Worm (Caenorhabditis elegans) whole organism, young adult: ENCODE results near the gene ZK177.12.
A peak's percentile ranks its signal among the peaks of the same experiment; 100 is the strongest.
"Not testable (repeated sequence)": the region's sequence is repeated elsewhere in the genome, so short reads cannot be mapped to it uniquely, and the experiment has no call there.

Experiments
- B0336.3 ChIP-seq: fragments of 200-800 bp; sonication (Bioruptor generic); IDR thresholded peaks from 2 replicates; pipeline ENCODE4 v1.3.6; 2022; ENCODE audit warnings: missing genetic modification characterization, missing compliant biosample characterization
- F22D6.2 ChIP-seq: sonication (generic microtip); optimal IDR thresholded peaks from 2 replicates; lab custom pipeline; 2016; ENCODE audit warnings: mild to moderate bottlenecking, missing genetic modification characterization, missing compliant biosample characterization
- F33H1.4 ChIP-seq: fragments of 200-800 bp; sonication (Bioruptor generic); IDR thresholded peaks from 2 replicates; pipeline ENCODE4 v1.3.6; 2022; ENCODE audit warnings: missing genetic modification reagents, missing genetic modification characterization, missing compliant biosample characterization
- F49E8.2 ChIP-seq: sonication (generic microtip); optimal IDR thresholded peaks from 3 replicates; lab custom pipeline; 2017; ENCODE audit warnings: missing genetic modification characterization, mild to moderate bottlenecking, missing compliant biosample characterization, antibody characterized with exemption, moderate library complexity; ENCODE audit not compliant: insufficient read depth
- F52B5.7 ChIP-seq: sonication (generic microtip); optimal IDR thresholded peaks from 2 replicates; lab custom pipeline; 2016; ENCODE audit warnings: mild to moderate bottlenecking, missing genetic modification characterization, missing compliant biosample characterization
- F55B11.4 ChIP-seq: sonication (generic microtip); optimal IDR thresholded peaks from 2 replicates; lab custom pipeline; 2016; ENCODE audit warnings: missing compliant biosample characterization, missing genetic modification characterization, borderline replicate concordance; ENCODE audit not compliant: insufficient read depth
- F57A8.1 ChIP-seq: fragments of 200-800 bp; sonication (Bioruptor generic); optimal IDR thresholded peaks from 2 replicates; lab custom pipeline; 2018; ENCODE audit warnings: mild to moderate bottlenecking, missing genetic modification characterization, moderate library complexity, missing compliant biosample characterization
- K12H6.12 ChIP-seq: fragments of 200-800 bp; sonication (Bioruptor generic); optimal IDR thresholded peaks from 2 replicates; lab custom pipeline; 2018; ENCODE audit warnings: mild to moderate bottlenecking, missing genetic modification characterization, missing compliant biosample characterization
- Y67H2A.10 ChIP-seq: fragments of 200-800 bp; sonication (Bioruptor generic); conservative IDR thresholded peaks from 2 replicates; pipeline ENCODE4 v1.3.6; 2022; ENCODE audit warnings: missing genetic modification reagents, missing genetic modification characterization, missing compliant biosample characterization
- Y79H2A.3 ChIP-seq: fragments of 200-800 bp; sonication (Bioruptor generic); conservative IDR thresholded peaks from 2 replicates; pipeline ENCODE4 v1.3.6; 2022; ENCODE audit warnings: missing genetic modification reagents, missing genetic modification characterization, missing compliant biosample characterization
- athp-1 ChIP-seq: sonication (generic microtip); optimal IDR thresholded peaks from 2 replicates; lab custom pipeline; 2017; ENCODE audit warnings: mild to moderate bottlenecking, missing genetic modification characterization, missing compliant biosample characterization
- attf-3 ChIP-seq: fragments of 200-800 bp; sonication (Bioruptor generic); conservative IDR thresholded peaks from 2 replicates; pipeline ENCODE4 v1.3.6; 2022; ENCODE audit warnings: missing genetic modification reagents, missing genetic modification characterization, missing compliant biosample characterization
- ccch-3 ChIP-seq: fragments of 200-800 bp; sonication (Bioruptor generic); optimal IDR thresholded peaks from 2 replicates; lab custom pipeline; 2018; ENCODE audit warnings: mild to moderate bottlenecking, missing genetic modification characterization, missing compliant biosample characterization
- ceh-100 ChIP-seq: fragments of 200-800 bp; sonication (Bioruptor generic); IDR thresholded peaks from 2 replicates; pipeline ENCODE4 v1.3.6; 2022; ENCODE audit warnings: missing genetic modification reagents, missing genetic modification characterization, missing compliant biosample characterization
- ceh-27 ChIP-seq: fragments of 200-800 bp; sonication (Bioruptor generic); optimal IDR thresholded peaks from 2 replicates; lab custom pipeline; 2018; ENCODE audit warnings: mild to moderate bottlenecking, missing genetic modification characterization, moderate library complexity, missing compliant biosample characterization
- ceh-58 ChIP-seq: fragments of 200-800 bp; sonication (Bioruptor generic); IDR thresholded peaks from 2 replicates; pipeline ENCODE4 v1.3.6; 2022; ENCODE audit warnings: missing genetic modification characterization, missing compliant biosample characterization
- chd-7 ChIP-seq: sonication (generic microtip); optimal IDR thresholded peaks from 2 replicates; lab custom pipeline; 2016; ENCODE audit warnings: mild to moderate bottlenecking, missing genetic modification characterization, moderate library complexity, missing compliant biosample characterization
- dox-1 ChIP-seq: fragments of 200-800 bp; sonication (Bioruptor generic); IDR thresholded peaks from 2 replicates; pipeline ENCODE4 v1.3.6; 2022; ENCODE audit warnings: missing genetic modification reagents, missing genetic modification characterization, missing compliant biosample characterization
- egl-44 ChIP-seq: fragments of 200-800 bp; sonication (Bioruptor generic); IDR thresholded peaks from 2 replicates; pipeline ENCODE4 v1.3.6; 2022; ENCODE audit warnings: missing genetic modification reagents, missing genetic modification characterization, missing compliant biosample characterization
- ekl-4 ChIP-seq: fragments of 200-800 bp; sonication (Bioruptor generic); IDR thresholded peaks from 2 replicates; pipeline ENCODE4 v1.3.6; 2022; ENCODE audit warnings: missing genetic modification reagents, missing genetic modification characterization, missing compliant biosample characterization
- hrde-1 ChIP-seq: sonication (generic microtip); optimal IDR thresholded peaks from 2 replicates; lab custom pipeline; 2016; ENCODE audit warnings: missing genetic modification characterization, mild to moderate bottlenecking, missing compliant biosample characterization, moderate library complexity, missing genotype, missing genetic modification reagents, borderline replicate concordance
- lag-1 ChIP-seq: fragments of 200-800 bp; sonication (Bioruptor generic); IDR thresholded peaks from 2 replicates; pipeline ENCODE4 v1.3.6; 2022; ENCODE audit warnings: missing genetic modification reagents, missing genetic modification characterization, missing compliant biosample characterization
- let-607 ChIP-seq, 2 experiments: fragments of 200-800 bp in 1 of 2; sonication (Bioruptor generic) in 1 of 2; sonication (generic microtip) in 1 of 2; optimal IDR thresholded peaks; 2 replicates each; lab custom pipeline; 2016 to 2018; ENCODE audit warnings: mild to moderate bottlenecking in 2 of 2, missing compliant biosample characterization in 2 of 2, missing genetic modification characterization in 2 of 2, moderate library complexity in 2 of 2, missing genotype in 1 of 2
- lin-26 ChIP-seq: fragments of 200-800 bp; sonication (Bioruptor generic); IDR thresholded peaks from 2 replicates; pipeline ENCODE4 v1.3.6; 2022; ENCODE audit warnings: missing genetic modification reagents, missing genetic modification characterization, missing compliant biosample characterization
- lin-40 ChIP-seq: sonication (generic microtip); optimal IDR thresholded peaks from 2 replicates; lab custom pipeline; 2016; ENCODE audit warnings: missing genetic modification characterization, mild to moderate bottlenecking, missing compliant biosample characterization, missing genotype, missing genetic modification reagents
- lsy-27 ChIP-seq: sonication (generic microtip); optimal IDR thresholded peaks from 2 replicates; lab custom pipeline; 2017; ENCODE audit warnings: missing genetic modification characterization, mild to moderate bottlenecking, missing compliant biosample characterization, antibody characterized with exemption, missing genotype, borderline replicate concordance; ENCODE audit not compliant: insufficient read depth
- madf-8 ChIP-seq: fragments of 200-800 bp; sonication (Bioruptor generic); conservative IDR thresholded peaks from 2 replicates; pipeline ENCODE4 v1.3.6; 2022; ENCODE audit warnings: missing genetic modification reagents, missing genetic modification characterization, missing compliant biosample characterization
- nhr-90 ChIP-seq: sonication (generic microtip); optimal IDR thresholded peaks from 2 replicates; lab custom pipeline; 2016; ENCODE audit warnings: missing genotype, mild to moderate bottlenecking, missing genetic modification characterization, missing compliant biosample characterization
- repo-1 ChIP-seq: sonication (generic microtip); optimal IDR thresholded peaks from 2 replicates; lab custom pipeline; 2017; ENCODE audit warnings: mild to moderate bottlenecking, missing genetic modification characterization, missing compliant biosample characterization
- sdz-38 ChIP-seq: sonication (generic microtip); optimal IDR thresholded peaks from 2 replicates; lab custom pipeline; 2016; ENCODE audit warnings: missing genotype, missing genetic modification characterization, missing compliant biosample characterization
- sea-2 ChIP-seq: fragments of 200-800 bp; sonication (Bioruptor generic); IDR thresholded peaks from 2 replicates; pipeline ENCODE4 v1.3.6; 2022; ENCODE audit warnings: missing genetic modification characterization, missing compliant biosample characterization
- snpc-1.1 ChIP-seq: sonication (generic microtip); optimal IDR thresholded peaks from 2 replicates; lab custom pipeline; 2017; ENCODE audit warnings: missing genetic modification characterization, mild to moderate bottlenecking, missing compliant biosample characterization, antibody characterized with exemption, moderate library complexity, missing genotype, missing genetic modification reagents; ENCODE audit not compliant: insufficient read depth
- snpc-3.4 ChIP-seq: sonication (generic microtip); optimal IDR thresholded peaks from 2 replicates; lab custom pipeline; 2017; ENCODE audit warnings: missing genetic modification characterization, mild to moderate bottlenecking, missing compliant biosample characterization, antibody characterized with exemption, moderate library complexity, missing genotype, missing genetic modification reagents
- snpc-4 ChIP-seq, 5 experiments: fragments of 150-350 bp in 1 of 5; sonication (generic microtip) in 4 of 5; optimal IDR thresholded peaks; 2 replicates each; lab custom pipeline; 2014 to 2018; ENCODE audit warnings: missing genetic modification characterization in 5 of 5, missing biosample characterization in 3 of 5, antibody characterized with exemption in 2 of 5, mild to moderate bottlenecking in 2 of 5, missing compliant biosample characterization in 2 of 5, missing genotype in 2 of 5, moderate library complexity in 2 of 5, missing genetic modification reagents in 1 of 5
- sptf-2 ChIP-seq: fragments of 200-800 bp; sonication (Bioruptor generic); optimal IDR thresholded peaks from 2 replicates; lab custom pipeline; 2018; ENCODE audit warnings: mild to moderate bottlenecking, missing genetic modification characterization, missing compliant biosample characterization
- tbp1 ChIP-seq: fragments of 200-800 bp; sonication (Bioruptor generic); optimal IDR thresholded peaks from 2 replicates; lab custom pipeline; 2018; ENCODE audit warnings: mild to moderate bottlenecking, missing genetic modification characterization, missing compliant biosample characterization
- unc-62 ChIP-seq: fragments of 150-350 bp; optimal IDR thresholded peaks from 2 replicates; lab custom pipeline; 2014; ENCODE audit warnings: missing biosample characterization, missing genetic modification reagents, missing genetic modification characterization
- ztf-22 ChIP-seq: fragments of 200-800 bp; sonication (Bioruptor generic); optimal IDR thresholded peaks from 2 replicates; lab custom pipeline; 2018; ENCODE audit warnings: mild to moderate bottlenecking, missing genetic modification characterization, moderate library complexity, missing compliant biosample characterization
- ztf-26 ChIP-seq: sonication (generic microtip); optimal IDR thresholded peaks from 2 replicates; lab custom pipeline; 2017; ENCODE audit warnings: missing genetic modification characterization, missing compliant biosample characterization
- ztf-28 ChIP-seq: fragments of 200-800 bp; sonication (Bioruptor generic); IDR thresholded peaks from 2 replicates; pipeline ENCODE4 v1.3.6; 2022; ENCODE audit warnings: missing genetic modification reagents, missing genetic modification characterization, missing compliant biosample characterization
- ztf-3 ChIP-seq: fragments of 200-800 bp; sonication (Bioruptor generic); optimal IDR thresholded peaks from 2 replicates; lab custom pipeline; 2018; ENCODE audit warnings: mild to moderate bottlenecking, missing genetic modification characterization, missing compliant biosample characterization

Gene ZK177.12

DNA sequence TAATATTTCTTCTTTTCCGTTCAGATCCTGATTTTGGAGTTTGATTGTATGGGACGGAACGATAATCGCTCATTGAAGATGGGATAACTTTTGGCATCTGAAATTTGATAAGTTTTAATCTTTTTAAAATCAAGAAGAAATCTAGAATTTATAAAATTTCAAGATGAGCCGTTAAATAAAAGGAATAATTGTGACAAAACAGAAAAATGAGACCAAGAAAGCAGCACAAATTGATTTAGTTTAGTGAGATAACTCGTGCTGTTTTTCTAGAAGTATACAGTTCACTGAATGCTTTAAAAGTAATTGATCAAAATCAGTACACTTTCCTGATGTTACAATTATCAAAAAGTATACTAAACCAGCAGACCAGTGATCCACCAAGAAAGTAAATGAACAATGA is 18.6 kb downstream of the ZK177.12 start, which contains the start of gene hlh-27:
Gene hlh-27, minus strand, starts transcription at position 101 of the 400 bp plus-strand sequence.
- TF ChIP-seq sea-2 (GFP tag; lab: Robert Waterston, UW); unc-62; ztf-28 (GFP tag; lab: Robert Waterston, UW): not testable (repeated sequence)

DNA sequence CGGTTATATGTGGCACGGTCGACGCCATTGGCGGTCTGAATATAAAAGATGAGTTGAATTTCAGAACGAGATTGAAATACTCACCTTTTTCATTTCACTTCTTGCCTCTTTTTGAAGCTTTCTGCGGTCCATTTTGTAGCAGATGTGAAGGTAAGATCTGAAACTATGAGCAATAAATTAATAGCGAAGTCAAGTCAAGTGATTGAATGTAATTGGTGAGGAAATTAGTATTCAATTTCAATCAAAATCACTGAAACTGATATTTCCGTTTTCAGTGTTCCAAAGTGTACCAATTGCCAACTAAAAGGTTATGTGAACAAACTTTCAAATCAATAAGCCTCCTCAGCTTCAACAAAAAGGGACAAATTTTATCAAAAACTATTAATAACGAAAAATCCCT is 20.2 kb downstream of the ZK177.12 start, which contains the start of gene C17C3.24:
Gene C17C3.24, minus strand, starts transcription at position 101 of the 400 bp plus-strand sequence.
- TF ChIP-seq nhr-90 (tag; lab: Kevin White, UChicago) = no peak
- no peak for TF ChIP-seq ztf-3 (GFP tag; lab: Kevin White, UChicago)
- TF ChIP-seq ceh-100 (GFP tag; lab: Robert Waterston, UW) = no peak
- no peak for TF ChIP-seq Y79H2A.3 (GFP tag; lab: Robert Waterston, UW)
- no peak for TF ChIP-seq lin-26 (GFP tag; lab: Robert Waterston, UW)
- no peak for TF ChIP-seq ccch-3 (GFP tag; lab: Kevin White, UChicago)
- TF ChIP-seq Y67H2A.10 (GFP tag; lab: Robert Waterston, UW) = no peak
- TF ChIP-seq lin-40 (tag; lab: Kevin White, UChicago) = no peak
- no peak for TF ChIP-seq F52B5.7 (tag; lab: Kevin White, UChicago)

DNA sequence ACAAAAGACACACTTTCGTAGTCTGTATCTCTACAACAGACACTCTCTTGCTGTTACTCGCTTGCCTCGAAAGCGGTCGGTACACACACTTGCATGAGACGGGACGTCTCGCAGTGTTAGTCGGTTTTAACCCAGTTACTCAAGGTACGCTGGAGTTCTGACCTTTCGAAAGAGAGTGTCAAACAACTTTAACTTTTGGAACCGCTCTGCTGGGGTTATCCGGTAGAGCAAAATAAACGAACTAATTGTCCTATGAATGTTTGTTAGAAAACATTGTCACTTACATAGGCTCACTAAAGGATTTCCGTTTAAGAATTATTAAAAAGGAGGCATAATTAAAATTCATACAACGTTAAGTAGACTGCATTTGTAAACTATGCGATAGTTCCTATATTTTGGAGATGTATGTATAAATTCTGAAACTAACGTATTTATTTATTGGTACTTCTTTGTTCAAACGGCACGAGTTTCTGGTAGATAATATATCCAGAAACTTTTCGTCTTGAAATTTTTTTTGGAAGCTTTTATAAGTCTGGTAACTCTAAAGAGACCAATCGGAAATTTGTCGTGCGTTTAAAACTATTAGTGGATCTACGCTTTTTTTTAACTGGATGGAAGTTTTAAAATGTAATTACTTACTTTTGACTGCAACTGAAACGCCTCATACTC is 22.1 kb downstream of the ZK177.12 start:
- TF ChIP-seq F57A8.1 (GFP tag; lab: Kevin White, UChicago) = peak; percentile 78
- peak; percentile 96 for TF ChIP-seq F52B5.7 (tag; lab: Kevin White, UChicago)
- TF ChIP-seq ekl-4 (GFP tag; lab: Robert Waterston, UW) = peak; percentile 96
- TF ChIP-seq ceh-58 (GFP tag; lab: Robert Waterston, UW) = 0 out of 2 replicates have a peak, but pooled peaks have one; percentile 12
- peak; percentile 97 for TF ChIP-seq dox-1 (GFP tag; lab: Robert Waterston, UW)
- peak; percentile 64 for TF ChIP-seq F33H1.4 (GFP tag; lab: Robert Waterston, UW)
- TF ChIP-seq lag-1 (GFP tag; lab: Robert Waterston, UW) = peak; percentile 75; the same call in 1 of the 2 replicates
- peak; percentile 94 for TF ChIP-seq athp-1 (tag; lab: Kevin White, UChicago)
- TF ChIP-seq repo-1 (tag; lab: Kevin White, UChicago) = peak; percentile 98
- peak; percentile 86 for TF ChIP-seq ztf-22 (GFP tag; lab: Kevin White, UChicago)
- TF ChIP-seq hrde-1 (tag; lab: Kevin White, UChicago) = peak; percentile 80
- TF ChIP-seq lsy-27 (tag; lab: Kevin White, UChicago) = no peak
- TF ChIP-seq B0336.3 (GFP tag; lab: Robert Waterston, UW) = peak; percentile 98
- peak; percentile 83 for TF ChIP-seq tbp1 (GFP tag; lab: Kevin White, UChicago)
- peak; percentile 93 for TF ChIP-seq egl-44
- TF ChIP-seq K12H6.12 = peak; percentile 98
- peak; percentile 59 for TF ChIP-seq F49E8.2
- TF ChIP-seq snpc-3.4 (tag; lab: Kevin White, UChicago) = peak; percentile 93
- peak; percentile 98 for TF ChIP-seq ceh-27 (GFP tag; lab: Kevin White, UChicago)
- TF ChIP-seq F55B11.4 (tag; lab: Kevin White, UChicago) = no peak
- TF ChIP-seq snpc-1.1 (tag; lab: Kevin White, UChicago) = peak; percentile 95
- TF ChIP-seq F22D6.2 (tag; lab: Kevin White, UChicago) = peak; percentile 84
- TF ChIP-seq attf-3 (GFP tag; lab: Robert Waterston, UW) = peak; percentile 81
- peak; percentile 10 for TF ChIP-seq sptf-2 (GFP tag; lab: Kevin White, UChicago)
- peak; percentile 97 for TF ChIP-seq chd-7 (tag; lab: Kevin White, UChicago)
- TF ChIP-seq madf-8 (GFP tag; lab: Robert Waterston, UW) = peak; percentile 49
- TF ChIP-seq let-607 (tag; optimal IDR thresholded peaks at IDR 0.05; lab: Kevin White, UChicago) = peak; percentile 79 to 91
- peak; percentile 23 for TF ChIP-seq unc-62
- TF ChIP-seq sdz-38 (tag; lab: Kevin White, UChicago) = peak; percentile 44
- TF ChIP-seq snpc-4 (GFP tag; optimal IDR thresholded peaks at IDR 0.05; lab: Kevin White, UChicago) = peak; percentile 98
- TF ChIP-seq snpc-4 (tag; optimal IDR thresholded peaks at IDR 0.05; lab: Kevin White, UChicago) = peak; percentile 99 to 100 (median 100)
- TF ChIP-seq ztf-26 (tag; lab: Kevin White, UChicago) = peak; percentile 98
- peak; percentile 99 for TF ChIP-seq lin-40 (tag; lab: Kevin White, UChicago)
